Fruit fly (Drosophila melanogaster): ENCODE data around the gene Itgbn.
A peak's percentile ranks its signal among the peaks of the same experiment; 100 is the strongest.

Itgbn gene

dm6 chr2L:21096448-21096994 is 43.7 kb downstream of the Itgbn start, which contains the start of gene CG34136 (continued):
- TF ChIP-seq Trl (optimal IDR thresholded peaks at IDR 0.05) (peak; percentile 57 to 60), Trl (GFP tag; optimal IDR thresholded peaks at IDR 0.05) (peak; percentile 20), Drgx (GFP tag; IDR thresholded peaks at IDR 0.05) (peak; percentile 77), CG34224 (GFP tag; IDR thresholded peaks at IDR 0.05; ENCODE audit: partially characterized antibody) (0 out of 3 replicates have a peak, but pooled peaks have one; percentile 9), scrt (GFP tag; optimal IDR thresholded peaks at IDR 0.05) (peak; percentile 5), dysf (GFP tag; IDR thresholded peaks at IDR 0.05) (no peak), tin (GFP tag; optimal IDR thresholded peaks at IDR 0.05) (peak; percentile 18), Neu2 (GFP tag; optimal IDR thresholded peaks at IDR 0.05; ENCODE audit: borderline replicate concordance) (no peak), nom (GFP tag; optimal IDR thresholded peaks at IDR 0.05) (peak; percentile 85), CG10147 (GFP tag; optimal IDR thresholded peaks at IDR 0.05) (no peak), jumu (GFP tag; optimal IDR thresholded peaks at IDR 0.05) (no peak), ham (GFP tag; IDR thresholded peaks at IDR 0.05) (no peak), prd (optimal IDR thresholded peaks at IDR 0.05) (no peak), prd (GFP tag; IDR thresholded peaks at IDR 0.05) (peak; percentile 30; the same call in 1 of the 3 replicates), Ets65A (GFP tag) (no peak), disco-r (GFP tag; optimal IDR thresholded peaks at IDR 0.05) (no peak), CG15011 (GFP tag; optimal IDR thresholded peaks at IDR 0.05) (no peak), sug (tag; optimal IDR thresholded peaks at IDR 0.05) (no peak), onecut (GFP tag; IDR thresholded peaks at IDR 0.05) (no peak), CoRest (tag; optimal IDR thresholded peaks at IDR 0.05) (peak; percentile 58), NFAT (GFP tag; IDR thresholded peaks at IDR 0.05) (no peak), CG17912 (GFP tag; optimal IDR thresholded peaks at IDR 0.05) (no peak), CG16813 (GFP tag; IDR thresholded peaks at IDR 0.05; ENCODE audit: partially characterized antibody) (no peak), Med (GFP tag) (peak; percentile 85), ap (GFP tag; IDR thresholded peaks at IDR 0.05) (no peak), lilli (GFP tag; optimal IDR thresholded peaks at IDR 0.05) (no peak), Gug (GFP tag; IDR thresholded peaks at IDR 0.05) (no peak), CG1647 (GFP tag; optimal IDR thresholded peaks at IDR 0.05) (no peak), phol (tag; optimal IDR thresholded peaks at IDR 0.05) (peak; percentile 57), Xrp1 (GFP tag; IDR thresholded peaks at IDR 0.05) (peak; percentile 44; the same call in 1 of the 2 replicates), Tbp (GFP tag; optimal IDR thresholded peaks at IDR 0.05) (no peak), her (GFP tag; optimal IDR thresholded peaks at IDR 0.05) (peak; percentile 9), CG5953 (GFP tag; IDR thresholded peaks at IDR 0.05) (no peak), Optix (GFP tag; IDR thresholded peaks at IDR 0.05) (no peak), Xbp1 (GFP tag; optimal IDR thresholded peaks at IDR 0.05) (peak; percentile 21), ems (GFP tag; optimal IDR thresholded peaks at IDR 0.05) (no peak), ken (GFP tag; IDR thresholded peaks at IDR 0.05) (no peak), dmrt99B (tag; optimal IDR thresholded peaks at IDR 0.05) (peak; percentile 61), Antp (GFP tag; optimal IDR thresholded peaks at IDR 0.05) (no peak), Side (GFP tag; optimal IDR thresholded peaks at IDR 0.05) (no peak), eve (GFP tag; optimal IDR thresholded peaks at IDR 0.05) (no peak), al (GFP tag; IDR thresholded peaks at IDR 0.05) (no peak), CG18262 (tag; optimal IDR thresholded peaks at IDR 0.05) (peak; percentile 55), sens-2 (GFP tag; IDR thresholded peaks at IDR 0.05) (no peak), CG15073 (GFP tag; optimal IDR thresholded peaks at IDR 0.05) (no peak), CG10462 (GFP tag; optimal IDR thresholded peaks at IDR 0.05) (no peak), B-H2 (GFP tag; optimal IDR thresholded peaks at IDR 0.05) (no peak), gsb (GFP tag; IDR thresholded peaks at IDR 0.05) (no peak), Atf6 (GFP tag; IDR thresholded peaks at IDR 0.05) (peak; percentile 57; the same call in 1 of the 2 replicates), ara (GFP tag; IDR thresholded peaks at IDR 0.05) (no peak), CG18764 (GFP tag; optimal IDR thresholded peaks at IDR 0.05) (peak; percentile 31), CG18599 (GFP tag; optimal IDR thresholded peaks at IDR 0.05) (no peak), CG12071 (GFP tag; optimal IDR thresholded peaks at IDR 0.05) (no peak)

Data from whole organism, embryonic.